Worm (Caenorhabditis elegans): ENCODE results near the gene F19F10.3.
A peak's percentile ranks its signal among the peaks of the same experiment; 100 is the strongest.

The F19F10.3 gene

ce11 chrV:7521304-7521703, 30.6 kb upstream of the F19F10.3 start:
- TF ChIP-seq fos-1 (tag; optimal IDR thresholded peaks at IDR 0.05): peak; percentile 7
- peak; percentile 15 for TF ChIP-seq gmeb-1 (tag; optimal IDR thresholded peaks at IDR 0.05)
- TF ChIP-seq sma-9 (GFP tag; optimal IDR thresholded peaks at IDR 0.05): peak; percentile 16
- TF ChIP-seq sma-9 (tag; optimal IDR thresholded peaks at IDR 0.05): no peak
- no peak for TF ChIP-seq lin-11 (tag; optimal IDR thresholded peaks at IDR 0.05)
- no peak for TF ChIP-seq nhr-11 (tag; optimal IDR thresholded peaks at IDR 0.05)
- TF ChIP-seq aly-2 (tag; optimal IDR thresholded peaks at IDR 0.05): no peak
- TF ChIP-seq lin-39 (tag; optimal IDR thresholded peaks at IDR 0.05): no peak

ce11 chrV:7522279-7522678, 29.6 kb upstream of the F19F10.3 start, which contains the start of gene C54F6.15:
TSS of gene C54F6.15 (minus strand) at chrV:7522379.
- TF ChIP-seq nhr-11 (tag; optimal IDR thresholded peaks at IDR 0.05) (no peak), egl-27 (tag; optimal IDR thresholded peaks at IDR 0.05) (no peak), unc-55 (GFP tag; optimal IDR thresholded peaks at IDR 0.05) (no peak), ztf-4 (tag; optimal IDR thresholded peaks at IDR 0.05) (no peak), mbf-1 (tag; optimal IDR thresholded peaks at IDR 0.05) (no peak), aly-2 (tag; optimal IDR thresholded peaks at IDR 0.05) (no peak), ztf-1 (GFP tag; conservative IDR thresholded peaks at IDR 0.05) (no peak)

ce11 chrV:7523392-7523791, 28.5 kb upstream of the F19F10.3 start, which contains the start of gene C54F6.6:
TSS of gene C54F6.6 (plus strand) at chrV:7523692.
- TF ChIP-seq Y55F3AM.14 (GFP tag; optimal IDR thresholded peaks at IDR 0.05): no peak
- TF ChIP-seq unc-62 (GFP tag; optimal IDR thresholded peaks at IDR 0.05): no peak
- no peak for TF ChIP-seq blmp-1 (tag; optimal IDR thresholded peaks at IDR 0.05; ENCODE audit: insufficient read depth)
- TF ChIP-seq lin-13 (GFP tag; optimal IDR thresholded peaks at IDR 0.05): no peak
- no peak for TF ChIP-seq ama-1 (optimal IDR thresholded peaks at IDR 0.05)
- no peak for TF ChIP-seq ztf-4 (tag; optimal IDR thresholded peaks at IDR 0.05)
- no peak for TF ChIP-seq aly-2 (tag; optimal IDR thresholded peaks at IDR 0.05)
- no peak for TF ChIP-seq nhr-10 (tag; optimal IDR thresholded peaks at IDR 0.05)
- no peak for TF ChIP-seq egl-27 (tag; optimal IDR thresholded peaks at IDR 0.05)
- TF ChIP-seq zag-1 (tag; optimal IDR thresholded peaks at IDR 0.05): no peak
- TF ChIP-seq snpc-4 (tag; optimal IDR thresholded peaks at IDR 0.05): no peak
- TF ChIP-seq sma-3 (GFP tag; optimal IDR thresholded peaks at IDR 0.05): no peak

ce11 chrV:7524447-7524846, 27.5 kb upstream of the F19F10.3 start, which contains the start of gene C54F6.20:
TSS of gene C54F6.20 (plus strand) at chrV:7524747.
- TF ChIP-seq unc-39 (tag; optimal IDR thresholded peaks at IDR 0.05) (no peak), fos-1 (tag; optimal IDR thresholded peaks at IDR 0.05) (no peak), sem-4 (tag; optimal IDR thresholded peaks at IDR 0.05) (no peak), R02D3.7 (tag; optimal IDR thresholded peaks at IDR 0.05) (no peak)

ce11 chrV:7525695-7526094, 26.2 kb upstream of the F19F10.3 start, which contains the start of gene C54F6.18:
TSS of gene C54F6.18 (plus strand) at chrV:7525995.
- TF ChIP-seq egl-27 (tag; optimal IDR thresholded peaks at IDR 0.05) (no peak), nhr-77 (tag; optimal IDR thresholded peaks at IDR 0.05) (no peak), nhr-237 (tag; optimal IDR thresholded peaks at IDR 0.05) (no peak), unc-39 (tag; optimal IDR thresholded peaks at IDR 0.05) (no peak)

ce11 chrV:7527153-7527552, 24.8 kb upstream of the F19F10.3 start, which contains the start of gene C54F6.17:
TSS of gene C54F6.17 (plus strand) at chrV:7527453.
- no peak for TF ChIP-seq sma-9 (GFP tag; optimal IDR thresholded peaks at IDR 0.05)
- no peak for TF ChIP-seq sma-9 (tag; optimal IDR thresholded peaks at IDR 0.05)
- TF ChIP-seq unc-39 (tag; optimal IDR thresholded peaks at IDR 0.05): no peak
- TF ChIP-seq lin-11 (tag; optimal IDR thresholded peaks at IDR 0.05): no peak
- no peak for TF ChIP-seq ama-1 (optimal IDR thresholded peaks at IDR 0.05)
- no peak for TF ChIP-seq R02D3.7 (tag; optimal IDR thresholded peaks at IDR 0.05)
- TF ChIP-seq elt-3 (tag; optimal IDR thresholded peaks at IDR 0.05): no peak
- no peak for TF ChIP-seq egl-27 (tag; optimal IDR thresholded peaks at IDR 0.05)
- TF ChIP-seq unc-55 (GFP tag; optimal IDR thresholded peaks at IDR 0.05): no peak
- no peak for TF ChIP-seq nhr-21 (tag; optimal IDR thresholded peaks at IDR 0.05)
- no peak for TF ChIP-seq blmp-1 (tag; optimal IDR thresholded peaks at IDR 0.05; ENCODE audit: insufficient read depth)
- no peak for TF ChIP-seq nhr-10 (tag; optimal IDR thresholded peaks at IDR 0.05)

- TF ChIP-seq sem-4 (tag; optimal IDR thresholded peaks at IDR 0.05) (no peak), nhr-12 (tag; optimal IDR thresholded peaks at IDR 0.05) (no peak), ztf-4 (tag; optimal IDR thresholded peaks at IDR 0.05) (no peak), mab-5 (tag; optimal IDR thresholded peaks at IDR 0.05) (no peak), F13H6.1 (tag; optimal IDR thresholded peaks at IDR 0.05) (no peak), elt-1 (tag; optimal IDR thresholded peaks at IDR 0.05) (no peak), ceh-82 (tag; optimal IDR thresholded peaks at IDR 0.05) (no peak), sma-9 (GFP tag; optimal IDR thresholded peaks at IDR 0.05) (no peak), sma-9 (tag; optimal IDR thresholded peaks at IDR 0.05) (no peak), gmeb-1 (tag; optimal IDR thresholded peaks at IDR 0.05) (no peak), nhr-25 (tag; optimal IDR thresholded peaks at IDR 0.05) (no peak), mbf-1 (tag; optimal IDR thresholded peaks at IDR 0.05) (no peak), nhr-23 (tag; optimal IDR thresholded peaks at IDR 0.05) (no peak), mdl-1 (tag; optimal IDR thresholded peaks at IDR 0.05) (no peak), elt-3 (tag; optimal IDR thresholded peaks at IDR 0.05) (no peak), crh-2 (tag; optimal IDR thresholded peaks at IDR 0.05) (no peak), nhr-237 (tag; optimal IDR thresholded peaks at IDR 0.05) (no peak), C34F6.9 (tag; optimal IDR thresholded peaks at IDR 0.05) (no peak)
Measured at ce11 chrV:7528816-7529215, 23.1 kb upstream of the F19F10.3 start, which contains the start of gene C54F6.5. TSS of gene C54F6.5 (plus strand) at chrV:7529116.
